Worm (Caenorhabditis elegans): ENCODE measurements around the gene R07G3.7.
A peak's percentile ranks its signal among the peaks of the same experiment; 100 is the strongest.

ce11 chrII:7635296-7635695, 21.8 kb upstream of the R07G3.7 start:
- TF ChIP-seq nhr-12 (tag; optimal IDR thresholded peaks at IDR 0.05) (no peak), lin-39 (tag; optimal IDR thresholded peaks at IDR 0.05) (no peak), lin-13 (GFP tag; optimal IDR thresholded peaks at IDR 0.05) (no peak), fos-1 (tag; optimal IDR thresholded peaks at IDR 0.05) (no peak), nhr-237 (tag; optimal IDR thresholded peaks at IDR 0.05) (no peak), ama-1 (optimal IDR thresholded peaks at IDR 0.05) (no peak), alr-1 (tag; optimal IDR thresholded peaks at IDR 0.05) (no peak), F13H6.1 (tag; optimal IDR thresholded peaks at IDR 0.05) (peak; percentile 34), ztf-11 (tag; optimal IDR thresholded peaks at IDR 0.05) (no peak), nhr-11 (tag; optimal IDR thresholded peaks at IDR 0.05) (no peak), dmd-4 (tag; optimal IDR thresholded peaks at IDR 0.05) (no peak), unc-62 (GFP tag; optimal IDR thresholded peaks at IDR 0.05) (no peak), mdl-1 (tag; optimal IDR thresholded peaks at IDR 0.05) (no peak)
